Worm (Caenorhabditis elegans): ENCODE measurements around the gene 2L52.1.

The 2L52.1 gene

ce11 chrII:44740-45139, 43.1 kb downstream of the 2L52.1 start, which contains the start of gene rpoa-49:
Gene rpoa-49 (plus strand): TSS chrII:45040.
- TF ChIP-seq jun-1 (tag; optimal IDR thresholded peaks at IDR 0.05) (no peak), pha-4 (tag; optimal IDR thresholded peaks at IDR 0.05) (no peak), fos-1 (tag; optimal IDR thresholded peaks at IDR 0.05) (no peak)

ce11 chrII:46116-46515, 44.5 kb downstream of the 2L52.1 start, which contains the start of gene rpt-4:
Gene rpt-4 (minus strand): TSS chrII:46216.
- TF ChIP-seq nhr-28 (tag; optimal IDR thresholded peaks at IDR 0.05) (no peak), lin-15B (tag; optimal IDR thresholded peaks at IDR 0.05) (no peak), lin-39 (tag; optimal IDR thresholded peaks at IDR 0.05) (no peak), elt-1 (tag; optimal IDR thresholded peaks at IDR 0.05) (no peak), nhr-25 (tag; optimal IDR thresholded peaks at IDR 0.05) (no peak), nhr-12 (tag; optimal IDR thresholded peaks at IDR 0.05) (no peak), ceh-28 (tag; optimal IDR thresholded peaks at IDR 0.05) (no peak), hmg-11 (tag; optimal IDR thresholded peaks at IDR 0.05) (no peak), nhr-67 (tag; optimal IDR thresholded peaks at IDR 0.05) (no peak), zag-1 (tag; optimal IDR thresholded peaks at IDR 0.05) (no peak), elt-3 (tag; optimal IDR thresholded peaks at IDR 0.05) (no peak), R02D3.7 (tag; optimal IDR thresholded peaks at IDR 0.05) (no peak), snpc-4 (tag; optimal IDR thresholded peaks at IDR 0.05) (no peak), pha-4 (tag; optimal IDR thresholded peaks at IDR 0.05) (no peak)

ce11 chrII:47280-47679, 45.6 kb downstream of the 2L52.1 start, which contains the start of gene C23H3.5:
Gene C23H3.5 (plus strand): TSS chrII:47580.
- TF ChIP-seq lin-15B (tag; optimal IDR thresholded peaks at IDR 0.05), result no peak
- TF ChIP-seq nhr-76 (tag; optimal IDR thresholded peaks at IDR 0.05), result no peak
- no peak for TF ChIP-seq fkh-2 (tag; optimal IDR thresholded peaks at IDR 0.05)
- TF ChIP-seq snpc-4 (tag; optimal IDR thresholded peaks at IDR 0.05), result no peak

- no peak for TF ChIP-seq nhr-237 (tag; optimal IDR thresholded peaks at IDR 0.05)
- TF ChIP-seq elt-2 (tag; optimal IDR thresholded peaks at IDR 0.05), result peak; percentile 44
- no peak for TF ChIP-seq tbx-2 (tag; optimal IDR thresholded peaks at IDR 0.05)
- TF ChIP-seq elt-1 (tag; optimal IDR thresholded peaks at IDR 0.05), result no peak
- TF ChIP-seq ceh-82 (tag; optimal IDR thresholded peaks at IDR 0.05), result no peak
- TF ChIP-seq nhr-67 (tag; optimal IDR thresholded peaks at IDR 0.05), result no peak
- no peak for TF ChIP-seq nhr-23 (tag; optimal IDR thresholded peaks at IDR 0.05)
- TF ChIP-seq pha-4 (tag; optimal IDR thresholded peaks at IDR 0.05), result no peak
- TF ChIP-seq unc-39 (tag; optimal IDR thresholded peaks at IDR 0.05), result no peak
- no peak for TF ChIP-seq ZK546.5 (tag; optimal IDR thresholded peaks at IDR 0.05)
- peak; percentile 19 for TF ChIP-seq ceh-28 (tag; optimal IDR thresholded peaks at IDR 0.05)
- no peak for TF ChIP-seq nhr-12 (tag; optimal IDR thresholded peaks at IDR 0.05)
- TF ChIP-seq pqm-1 (tag; optimal IDR thresholded peaks at IDR 0.05), result peak; percentile 61
- no peak for TF ChIP-seq jun-1 (tag; optimal IDR thresholded peaks at IDR 0.05)
- no peak for TF ChIP-seq sea-2 (GFP tag; optimal IDR thresholded peaks at IDR 0.05)
- no peak for TF ChIP-seq nhr-43 (tag; optimal IDR thresholded peaks at IDR 0.05; ENCODE audit: poor library complexity, severe bottlenecking)
- no peak for TF ChIP-seq nfya-1 (tag; optimal IDR thresholded peaks at IDR 0.05; ENCODE audit: insufficient read depth)
Observed at ce11 chrII:50862-51261, 49.2 kb downstream of the 2L52.1 start.

- no peak for TF ChIP-seq elt-2 (tag; optimal IDR thresholded peaks at IDR 0.05)
- no peak for TF ChIP-seq fkh-2 (tag; optimal IDR thresholded peaks at IDR 0.05)
- no peak for TF ChIP-seq nhr-28 (tag; optimal IDR thresholded peaks at IDR 0.05)
- no peak for TF ChIP-seq zag-1 (tag; optimal IDR thresholded peaks at IDR 0.05)
- no peak for TF ChIP-seq daf-12 (tag; optimal IDR thresholded peaks at IDR 0.05)
- no peak for TF ChIP-seq lsy-12 (tag; optimal IDR thresholded peaks at IDR 0.05)
- TF ChIP-seq sea-2 (GFP tag; optimal IDR thresholded peaks at IDR 0.05), result no peak
Observed at ce11 chrII:51352-51751, 49.7 kb downstream of the 2L52.1 start, which contains the start of gene sptl-1. Gene sptl-1 (plus strand): TSS chrII:51652.
